Fruit fly (Drosophila melanogaster): ENCODE results near the gene CG7483.

DNA sequence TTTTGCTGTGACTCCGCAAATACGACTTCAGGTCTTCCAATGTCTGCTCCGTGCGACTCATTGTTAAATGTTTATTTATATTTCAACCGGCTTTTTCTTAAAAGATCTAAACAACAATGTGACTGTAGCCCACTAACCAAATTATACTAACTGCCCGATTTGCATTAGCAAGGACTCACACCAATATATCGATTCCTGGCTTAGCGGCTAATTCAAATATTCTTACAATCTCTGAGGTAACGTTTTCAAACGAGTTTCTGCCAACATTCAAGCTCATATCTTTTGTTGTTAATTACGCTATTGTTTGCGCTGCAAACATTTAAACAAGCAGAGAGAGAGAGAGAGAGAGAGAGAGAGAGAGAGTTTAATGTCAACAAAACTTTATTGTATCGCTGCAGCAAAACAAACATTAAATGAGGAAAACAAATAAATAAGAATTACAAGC lies 4.5 kb upstream of the CG7483 start, which contains the start of gene tex:
- TF ChIP-seq psq (optimal IDR thresholded peaks at IDR 0.05) (no peak), Sin3A (optimal IDR thresholded peaks at IDR 0.05) (no peak), Myc (optimal IDR thresholded peaks at IDR 0.05) (no peak)

All from Kc167 (cell line).